Fruit fly (Drosophila melanogaster): ENCODE data around the gene bdl.

Gene bdl

DNA sequence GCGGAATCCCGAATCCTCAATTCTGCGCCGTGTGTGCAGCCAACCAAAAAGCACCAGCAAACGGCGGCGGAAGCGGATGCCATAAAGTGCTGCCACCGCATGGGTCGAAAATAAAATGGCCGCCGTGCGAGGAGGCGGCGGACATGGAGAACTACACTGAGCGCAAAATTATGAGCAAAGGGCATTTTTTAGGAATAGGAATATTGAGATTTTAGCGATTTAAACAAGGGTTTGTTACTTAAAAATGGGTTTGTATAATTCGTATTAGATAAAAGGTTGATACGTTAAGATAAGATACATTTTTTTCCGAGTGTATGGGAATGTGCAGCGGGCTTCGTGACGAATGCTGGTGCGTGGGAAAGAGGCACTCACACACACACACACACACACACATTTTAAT, 31.8 kb upstream of the bdl start (continued):
- TF ChIP-seq Sry-β (GFP tag; optimal IDR thresholded peaks at IDR 0.05) (no peak), Gug (GFP tag; IDR thresholded peaks at IDR 0.05) (0 out of 4 replicates have a peak, but pooled peaks have one; percentile 40)

- TF ChIP-seq Neu2 (GFP tag; optimal IDR thresholded peaks at IDR 0.05; ENCODE audit: borderline replicate concordance) (no peak), bbx (GFP tag; IDR thresholded peaks at IDR 0.05; ENCODE audit: partially characterized antibody) (no peak), oc (tag; optimal IDR thresholded peaks at IDR 0.05) (peak; percentile 93), CG6854 (GFP tag; optimal IDR thresholded peaks at IDR 0.05) (no peak), CG7372 (GFP tag; IDR thresholded peaks at IDR 0.05) (no peak), Ravus (GFP tag; IDR thresholded peaks at IDR 0.05) (no peak), B-H1 (GFP tag; IDR thresholded peaks at IDR 0.05) (no peak), eve (GFP tag; optimal IDR thresholded peaks at IDR 0.05) (no peak), eyg (GFP tag; optimal IDR thresholded peaks at IDR 0.05) (no peak), HLH54F (GFP tag; optimal IDR thresholded peaks at IDR 0.05) (no peak), CG4854 (GFP tag; optimal IDR thresholded peaks at IDR 0.05) (no peak), Hr3 (GFP tag; optimal IDR thresholded peaks at IDR 0.05) (no peak), CG16813 (GFP tag; IDR thresholded peaks at IDR 0.05; ENCODE audit: partially characterized antibody) (no peak), prd (optimal IDR thresholded peaks at IDR 0.05) (no peak), prd (GFP tag; IDR thresholded peaks at IDR 0.05) (no peak), CG11456 (GFP tag; IDR thresholded peaks at IDR 0.05) (no peak), Ets65A (GFP tag) (peak; percentile 50)
Observed at dm6 chr2L:4295653-4296052, 28.7 kb upstream of the bdl start.

DNA sequence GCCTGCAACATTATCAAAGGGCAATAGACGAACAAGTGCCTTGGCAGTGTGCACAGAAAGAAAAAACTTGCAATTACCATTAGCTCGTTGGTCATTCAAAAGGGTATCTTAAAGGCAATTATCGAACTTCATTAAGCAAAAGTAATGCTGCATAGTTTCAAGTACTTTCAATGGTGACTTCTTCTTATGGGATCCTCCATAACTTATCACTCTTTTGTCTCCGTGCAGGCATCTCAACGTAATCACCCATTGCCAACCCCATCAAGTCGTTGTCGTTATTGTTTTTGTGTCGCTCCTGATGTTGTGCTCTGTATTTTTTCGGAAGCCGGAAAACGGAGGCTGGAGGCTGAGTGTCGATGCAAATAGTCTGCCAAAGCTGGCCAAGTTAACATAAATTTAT, 27.5 kb upstream of the bdl start:
- TF ChIP-seq bsh (GFP tag; optimal IDR thresholded peaks at IDR 0.05), result peak in 1 of 2 experiments; percentile 36
- TF ChIP-seq Med (GFP tag), result peak; percentile 10
- TF ChIP-seq exex (tag; optimal IDR thresholded peaks at IDR 0.05), result no peak
- 0 out of 2 replicates have a peak, but pooled peaks have one; percentile 8 for TF ChIP-seq CG32532 (GFP tag; IDR thresholded peaks at IDR 0.05)

DNA sequence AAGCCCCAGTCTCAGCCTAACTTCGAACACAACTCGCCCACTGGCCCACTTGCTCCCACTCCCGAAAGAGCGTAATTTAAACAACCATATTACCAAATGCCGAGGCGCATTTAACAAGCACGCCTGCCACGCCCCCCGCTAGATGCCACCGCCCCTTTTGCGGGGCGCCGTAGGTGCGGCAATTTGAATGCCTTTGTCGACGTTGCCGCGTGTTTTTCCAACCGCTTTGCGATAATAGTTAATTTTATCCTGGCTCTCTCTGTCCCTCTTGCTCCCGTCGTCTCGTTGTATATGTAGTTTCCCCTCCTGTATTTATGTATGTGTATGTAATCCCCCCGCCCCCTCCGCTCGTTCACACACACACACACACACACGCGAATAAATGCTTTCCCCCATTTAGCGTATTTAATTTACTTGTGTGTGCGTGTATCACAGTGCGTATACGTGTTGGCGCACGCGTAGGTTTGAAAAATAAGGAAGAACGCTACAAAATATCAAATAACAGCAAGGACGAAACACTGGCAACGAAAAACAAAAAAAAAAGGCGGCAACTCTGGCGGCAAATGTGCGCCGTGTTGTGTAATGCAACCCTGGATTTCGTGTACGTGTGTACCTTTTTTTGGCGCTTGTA, 14.2 kb upstream of the bdl start:
- TF ChIP-seq nom (GFP tag; optimal IDR thresholded peaks at IDR 0.05), result no peak
- TF ChIP-seq CG2116 (GFP tag; optimal IDR thresholded peaks at IDR 0.05), result peak; percentile 10
- no peak for TF ChIP-seq mirr (GFP tag; optimal IDR thresholded peaks at IDR 0.05)
- no peak for TF ChIP-seq BEAF-32 (GFP tag; optimal IDR thresholded peaks at IDR 0.05)
- 0 out of 2 replicates have a peak, but pooled peaks have one; percentile 8 for TF ChIP-seq gt (GFP tag; IDR thresholded peaks at IDR 0.05)
- no peak for TF ChIP-seq fd96Cb (tag; optimal IDR thresholded peaks at IDR 0.05)
- no peak for TF ChIP-seq CG8281 (tag; optimal IDR thresholded peaks at IDR 0.05)
- TF ChIP-seq Fer1 (GFP tag; optimal IDR thresholded peaks at IDR 0.05), result no peak
- TF ChIP-seq CG5180 (GFP tag; optimal IDR thresholded peaks at IDR 0.05), result no peak
- no peak for TF ChIP-seq usp (GFP tag; optimal IDR thresholded peaks at IDR 0.05)
- no peak for TF ChIP-seq CG9797 (GFP tag; optimal IDR thresholded peaks at IDR 0.05)
- TF ChIP-seq gsb-n (tag; optimal IDR thresholded peaks at IDR 0.05), result no peak
- TF ChIP-seq cg (GFP tag; optimal IDR thresholded peaks at IDR 0.05), result peak; percentile 39
- 0 out of 2 replicates have a peak, but pooled peaks have one; percentile 21 for TF ChIP-seq sob (GFP tag; IDR thresholded peaks at IDR 0.05)
- TF ChIP-seq abd-A (tag; optimal IDR thresholded peaks at IDR 0.05), result peak; percentile 91
- no peak for TF ChIP-seq jing (GFP tag; optimal IDR thresholded peaks at IDR 0.05)
- TF ChIP-seq ewg (GFP tag; optimal IDR thresholded peaks at IDR 0.05), result peak; percentile 74
- TF ChIP-seq Hand (GFP tag; optimal IDR thresholded peaks at IDR 0.05), result no peak
- no peak for TF ChIP-seq slou (GFP tag; optimal IDR thresholded peaks at IDR 0.05)
- no peak for TF ChIP-seq CG12071 (GFP tag; optimal IDR thresholded peaks at IDR 0.05)
- TF ChIP-seq Gsc (GFP tag; IDR thresholded peaks at IDR 0.05), result no peak
- TF ChIP-seq H15 (GFP tag; IDR thresholded peaks at IDR 0.05), result no peak
- TF ChIP-seq CG2875 (GFP tag; optimal IDR thresholded peaks at IDR 0.05), result no peak
- TF ChIP-seq Poxn (GFP tag; IDR thresholded peaks at IDR 0.05), result no peak

Data from whole organism, embryonic.